Worm (Caenorhabditis elegans): ENCODE data around the gene ten-1.

ten-1 gene

ce11 chrIII:6873724-6874123 is 53.0 kb downstream of the ten-1 start:
- no peak for TF ChIP-seq mdl-1 (tag; optimal IDR thresholded peaks at IDR 0.05)
- no peak for TF ChIP-seq tlp-1 (tag; optimal IDR thresholded peaks at IDR 0.05)
- no peak for TF ChIP-seq isw-1 (GFP tag; IDR thresholded peaks at IDR 0.05)
- TF ChIP-seq unc-62 (GFP tag; optimal IDR thresholded peaks at IDR 0.05) = no peak
- no peak for TF ChIP-seq pqm-1 (tag; optimal IDR thresholded peaks at IDR 0.05)
- TF ChIP-seq swsn-7 (tag; optimal IDR thresholded peaks at IDR 0.05) = peak; percentile 6
- TF ChIP-seq ztf-11 (tag; optimal IDR thresholded peaks at IDR 0.05) = no peak
- TF ChIP-seq aha-1 (tag; optimal IDR thresholded peaks at IDR 0.05) = no peak
- TF ChIP-seq efl-3 (GFP tag; optimal IDR thresholded peaks at IDR 0.05) = no peak
- no peak for TF ChIP-seq pax-3 (tag; optimal IDR thresholded peaks at IDR 0.05)
- no peak for TF ChIP-seq elt-3 (tag; optimal IDR thresholded peaks at IDR 0.05)
- peak; percentile 42 for TF ChIP-seq ztf-4 (tag; optimal IDR thresholded peaks at IDR 0.05)
- peak; percentile 77 for TF ChIP-seq nhr-71 (tag; optimal IDR thresholded peaks at IDR 0.05)
- TF ChIP-seq irx-1 (tag; optimal IDR thresholded peaks at IDR 0.05) = no peak
- no peak for TF ChIP-seq lir-3 (tag; optimal IDR thresholded peaks at IDR 0.05; ENCODE audit: poor library complexity)
- no peak for TF ChIP-seq zag-1 (tag; optimal IDR thresholded peaks at IDR 0.05)
- no peak for TF ChIP-seq Y116A8C.19 (tag; optimal IDR thresholded peaks at IDR 0.05; ENCODE audit: borderline replicate concordance)
- TF ChIP-seq lin-13 (GFP tag; optimal IDR thresholded peaks at IDR 0.05) = no peak
- TF ChIP-seq sox-4 (tag; optimal IDR thresholded peaks at IDR 0.05) = no peak
- no peak for TF ChIP-seq alr-1 (tag; optimal IDR thresholded peaks at IDR 0.05; ENCODE audit: borderline replicate concordance)
- no peak for TF ChIP-seq grh-1 (GFP tag; IDR thresholded peaks at IDR 0.05)
- no peak for TF ChIP-seq ceh-8 (GFP tag; optimal IDR thresholded peaks at IDR 0.05)
- no peak for TF ChIP-seq nhr-77 (tag; optimal IDR thresholded peaks at IDR 0.05)
- TF ChIP-seq ceh-82 (tag; optimal IDR thresholded peaks at IDR 0.05) = peak in 1 of 3 experiments; percentile 16
- no peak for TF ChIP-seq C16A3.4 (tag; optimal IDR thresholded peaks at IDR 0.05)
- TF ChIP-seq mep-1 (tag; optimal IDR thresholded peaks at IDR 0.05) = no peak
- peak; percentile 32 for TF ChIP-seq fkh-8 (tag; optimal IDR thresholded peaks at IDR 0.05)
- TF ChIP-seq lin-14 (GFP tag; optimal IDR thresholded peaks at IDR 0.05) = peak; percentile 81
- no peak for TF ChIP-seq snpc-4 (tag; optimal IDR thresholded peaks at IDR 0.05)
- TF ChIP-seq dsc-1 (tag; optimal IDR thresholded peaks at IDR 0.05) = peak; percentile 5
- no peak for TF ChIP-seq pag-3 (tag; optimal IDR thresholded peaks at IDR 0.05; ENCODE audit: borderline replicate concordance, insufficient read depth)
- no peak for TF ChIP-seq unc-98 (GFP tag; IDR thresholded peaks at IDR 0.05)
- TF ChIP-seq nhr-19 (GFP tag; conservative IDR thresholded peaks at IDR 0.05) = no peak; the same call in 1 of the 2 replicates
- no peak for TF ChIP-seq aly-2 (tag; optimal IDR thresholded peaks at IDR 0.05)
- TF ChIP-seq F16B12.6 (tag; optimal IDR thresholded peaks at IDR 0.05) = no peak
- TF ChIP-seq ets-5 (GFP tag; IDR thresholded peaks at IDR 0.05) = no peak
- no peak for TF ChIP-seq hlh-17 (GFP tag; optimal IDR thresholded peaks at IDR 0.05; ENCODE audit: borderline replicate concordance)
- TF ChIP-seq elt-2 (tag; optimal IDR thresholded peaks at IDR 0.05) = no peak
- peak; percentile 4 for TF ChIP-seq tbx-2 (tag; optimal IDR thresholded peaks at IDR 0.05)
- peak; percentile 36 for TF ChIP-seq nhr-20 (tag; optimal IDR thresholded peaks at IDR 0.05)
- TF ChIP-seq skn-1 (tag; optimal IDR thresholded peaks at IDR 0.05) = no peak
- no peak for TF ChIP-seq egl-13 (tag; optimal IDR thresholded peaks at IDR 0.05)
- no peak for TF ChIP-seq egl-27 (tag; optimal IDR thresholded peaks at IDR 0.05)
- no peak for TF ChIP-seq xbp-1 (tag; optimal IDR thresholded peaks at IDR 0.05)
- TF ChIP-seq jun-1 (tag; optimal IDR thresholded peaks at IDR 0.05) = no peak
- TF ChIP-seq lin-35 (GFP tag; optimal IDR thresholded peaks at IDR 0.05) = no peak
- TF ChIP-seq nhr-28 (tag; optimal IDR thresholded peaks at IDR 0.05) = no peak
- no peak for TF ChIP-seq vab-15 (tag; optimal IDR thresholded peaks at IDR 0.05)
- TF ChIP-seq C34B4.2 (tag; optimal IDR thresholded peaks at IDR 0.05) = no peak
- no peak for TF ChIP-seq nhr-76 (tag; optimal IDR thresholded peaks at IDR 0.05)
- TF ChIP-seq fos-1 (tag; optimal IDR thresholded peaks at IDR 0.05) = no peak
- peak in 1 of 2 experiments; percentile 31 for TF ChIP-seq efl-1 (optimal IDR thresholded peaks at IDR 0.05)
- TF ChIP-seq efl-1 (GFP tag; optimal IDR thresholded peaks at IDR 0.05 in 1 of 2) = peak in 1 of 2 experiments; percentile 91
- no peak for TF ChIP-seq mef-2 (tag; optimal IDR thresholded peaks at IDR 0.05)

Measured in whole organism, L1 larva.